Fruit fly (Drosophila melanogaster) whole organism, adult: ENCODE data around the gene CG42724.

Experiments used
- CG11617 ChIP-seq: fragments of 200-800 bp; sonication (Bioruptor generic); optimal IDR thresholded peaks from 2 replicates; lab custom pipeline; 2017; ENCODE audit warnings: mild to moderate bottlenecking, missing biosample characterization, missing genetic modification reagents, missing genetic modification characterization
- CG12768 ChIP-seq: fragments of 200-800 bp; sonication (Bioruptor generic); optimal IDR thresholded peaks from 2 replicates; lab custom pipeline; 2017; ENCODE audit warnings: missing biosample characterization, missing genetic modification characterization, mild to moderate bottlenecking, moderate library complexity, missing genetic modification reagents
- CG14711 ChIP-seq: fragments of 200-800 bp; sonication (Bioruptor generic); optimal IDR thresholded peaks from 2 replicates; lab custom pipeline; 2018; ENCODE audit warnings: missing biosample characterization, mild to moderate bottlenecking, missing genetic modification characterization, moderate library complexity
- CG1620 ChIP-seq: fragments of 200-800 bp; sonication (Bioruptor generic); optimal IDR thresholded peaks from 2 replicates; lab custom pipeline; 2016; ENCODE audit warnings: missing biosample characterization, missing genetic modification characterization
- CG33017 ChIP-seq: fragments of 200-800 bp; sonication (Bioruptor generic); optimal IDR thresholded peaks from 2 replicates; lab custom pipeline; 2018; ENCODE audit warnings: missing biosample characterization, mild to moderate bottlenecking, missing genetic modification characterization, moderate library complexity
- CG5204 ChIP-seq: fragments of 200-800 bp; sonication (Bioruptor generic); optimal IDR thresholded peaks from 2 replicates; lab custom pipeline; 2016; ENCODE audit warnings: missing biosample characterization, missing genetic modification characterization
- CG7045 ChIP-seq: fragments of 200-800 bp; sonication (Bioruptor generic); optimal IDR thresholded peaks from 2 replicates; lab custom pipeline; 2017; ENCODE audit warnings: missing biosample characterization, mild to moderate bottlenecking, missing genetic modification characterization
- CG7101 ChIP-seq: fragments of 200-800 bp; sonication (Bioruptor generic); optimal IDR thresholded peaks from 2 replicates; lab custom pipeline; 2018; ENCODE audit warnings: missing biosample characterization, mild to moderate bottlenecking, missing genetic modification characterization, moderate library complexity
- Clk ChIP-seq: fragments of 200-800 bp; sonication (Bioruptor generic); optimal IDR thresholded peaks from 2 replicates; lab custom pipeline; 2017; ENCODE audit warnings: missing biosample characterization, missing genetic modification characterization
- Crg-1 ChIP-seq: fragments of 200-800 bp; sonication (Bioruptor generic); optimal IDR thresholded peaks from 2 replicates; lab custom pipeline; 2016; ENCODE audit warnings: missing biosample characterization, missing genetic modification characterization
- Hr96 ChIP-seq: fragments of 200-800 bp; sonication (Bioruptor generic); optimal IDR thresholded peaks from 2 replicates; lab custom pipeline; 2016; ENCODE audit warnings: missing biosample characterization, missing genetic modification characterization
- Mnt ChIP-seq: fragments of 200-800 bp; sonication (Bioruptor generic); optimal IDR thresholded peaks from 2 replicates; lab custom pipeline; 2016; ENCODE audit warnings: missing biosample characterization, mild to moderate bottlenecking, missing genetic modification characterization
- bab1 ChIP-seq: fragments of 200-800 bp; sonication (Bioruptor generic); optimal IDR thresholded peaks from 3 replicates; lab custom pipeline; 2019; ENCODE audit warnings: missing biosample characterization, mild to moderate bottlenecking, missing genetic modification characterization, moderate library complexity
- cic ChIP-seq: fragments of 200-800 bp; sonication (Bioruptor generic); optimal IDR thresholded peaks from 2 replicates; lab custom pipeline; 2017; ENCODE audit warnings: missing biosample characterization, mild to moderate bottlenecking, missing genetic modification characterization, moderate library complexity
- cnc ChIP-seq, 2 experiments: fragments of >200 bp; optimal IDR thresholded peaks; 2 replicates each; lab custom pipeline; 2017
- kay ChIP-seq: fragments of 200-800 bp; sonication (Bioruptor generic); peaks from one replicate; lab custom pipeline; 2016; ENCODE audit warnings: missing biosample characterization, missing genetic modification characterization, borderline replicate concordance
- ovo ChIP-seq: fragments of 200-800 bp; sonication (Bioruptor generic); optimal IDR thresholded peaks from 2 replicates; lab custom pipeline; 2016; ENCODE audit warnings: missing biosample characterization, missing genetic modification characterization
- pad ChIP-seq: fragments of 200-800 bp; sonication (Bioruptor generic); optimal IDR thresholded peaks from 3 replicates; lab custom pipeline; 2017; ENCODE audit warnings: missing biosample characterization, missing genetic modification characterization, mild to moderate bottlenecking, moderate library complexity, missing genetic modification reagents
- tj ChIP-seq: fragments of 200-800 bp; sonication (Bioruptor generic); optimal IDR thresholded peaks from 3 replicates; lab custom pipeline; 2017; ENCODE audit warnings: missing biosample characterization, mild to moderate bottlenecking, missing genetic modification characterization, moderate library complexity
- toe ChIP-seq: fragments of 200-800 bp; sonication (Bioruptor generic); optimal IDR thresholded peaks from 2 replicates; lab custom pipeline; 2016; ENCODE audit warnings: missing biosample characterization, missing genetic modification characterization

CG42724 gene

DNA sequence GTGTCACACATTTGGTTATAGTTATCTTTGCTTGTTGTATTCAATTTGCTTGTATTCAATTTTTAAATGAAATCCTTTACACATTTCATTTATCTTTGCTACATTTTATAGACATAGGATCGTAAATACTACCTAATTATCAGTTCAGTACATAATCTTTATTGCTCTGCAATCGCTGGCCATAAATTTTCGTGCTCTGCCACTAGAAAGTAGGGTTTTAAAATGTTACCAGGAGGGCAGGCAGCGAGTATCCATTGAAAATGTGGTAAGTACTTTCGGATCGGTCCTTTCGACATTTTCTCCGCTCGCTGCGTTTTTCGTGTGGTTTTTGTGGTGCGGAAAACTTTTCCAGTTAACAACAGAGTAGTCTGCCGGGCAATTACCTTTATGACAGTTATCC is 31.2 kb upstream of the CG42724 start:
- TF ChIP-seq toe (GFP tag; lab: Kevin White, UChicago): no peak
- no peak for TF ChIP-seq CG11617 (GFP tag; lab: Kevin White, UChicago)
- TF ChIP-seq tj (GFP tag; lab: Kevin White, UChicago): peak; percentile 6

- TF ChIP-seq Crg-1 (GFP tag; lab: Kevin White, UChicago) (no peak), CG7045 (peak; percentile 58), cic (GFP tag; lab: Kevin White, UChicago) (no peak), bab1 (GFP tag; lab: Kevin White, UChicago) (peak; percentile 10), CG12768 (GFP tag; lab: Kevin White, UChicago) (peak; percentile 32), CG1620 (peak; percentile 2), CG5204 (GFP tag; lab: Kevin White, UChicago) (peak; percentile 67), kay (GFP tag; lab: Kevin White, UChicago) (peak; percentile 98), CG33017 (peak; percentile 31), CG7101 (tag; lab: Kevin White, UChicago) (peak; percentile 63), CG11617 (GFP tag; lab: Kevin White, UChicago) (peak; percentile 62), toe (GFP tag; lab: Kevin White, UChicago) (no peak), Clk (GFP tag; lab: Kevin White, UChicago) (no peak), ovo (GFP tag; lab: Kevin White, UChicago) (no peak), Hr96 (GFP tag; lab: Kevin White, UChicago) (peak; percentile 32), CG14711 (peak; percentile 24), cnc (optimal IDR thresholded peaks at IDR 0.05; lab: Kevin White, UChicago) (no peak), pad (peak; percentile 26), Mnt (GFP tag; lab: Kevin White, UChicago) (no peak), tj (GFP tag; lab: Kevin White, UChicago) (peak; percentile 41)
Measured at dm6 chr3R:6397611-6398092, 29.6 kb upstream of the CG42724 start.

dm6 chr3R:6396613-6397012 is 28.5 kb upstream of the CG42724 start:
- TF ChIP-seq CG33017 (no peak), Clk (GFP tag; lab: Kevin White, UChicago) (no peak), CG5204 (GFP tag; lab: Kevin White, UChicago) (no peak)

DNA sequence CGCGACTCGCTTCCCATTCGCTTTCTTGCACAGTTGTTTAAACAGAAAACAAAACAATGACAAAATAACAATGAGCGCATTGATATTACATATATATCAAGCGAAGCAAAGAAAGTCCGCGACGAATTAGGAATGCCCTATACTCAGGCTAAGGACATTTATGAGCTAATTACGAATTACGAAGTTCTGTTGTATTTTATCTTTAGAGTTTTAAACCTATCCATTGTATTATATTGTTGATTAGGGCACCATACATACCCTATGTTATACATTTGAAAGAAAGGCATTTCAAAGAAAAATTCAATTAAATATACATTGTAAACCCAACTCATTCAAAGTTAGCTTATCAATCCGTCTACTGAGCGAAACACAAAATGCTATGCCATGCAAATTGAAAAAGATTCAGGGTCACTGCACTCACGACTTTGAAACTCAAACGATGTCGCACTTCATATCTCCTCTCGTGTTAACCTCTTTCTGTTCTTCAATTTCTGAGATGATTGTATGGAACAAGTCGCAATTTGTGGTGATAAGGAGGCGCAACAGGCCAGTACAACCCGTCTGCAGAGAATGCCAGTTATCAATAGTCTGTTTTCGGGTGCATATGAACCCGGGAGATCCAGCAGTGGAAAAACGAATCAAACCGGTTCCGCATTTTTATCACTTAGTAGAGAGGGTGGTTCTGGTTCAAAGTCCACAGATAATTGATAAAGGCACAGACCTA is 27.6 kb upstream of the CG42724 start:
- TF ChIP-seq kay (GFP tag; lab: Kevin White, UChicago) (peak; percentile 58), CG7045 (no peak), toe (GFP tag; lab: Kevin White, UChicago) (no peak), bab1 (GFP tag; lab: Kevin White, UChicago) (peak; percentile 1), Crg-1 (GFP tag; lab: Kevin White, UChicago) (no peak), tj (GFP tag; lab: Kevin White, UChicago) (peak; percentile 12), pad (no peak)

DNA sequence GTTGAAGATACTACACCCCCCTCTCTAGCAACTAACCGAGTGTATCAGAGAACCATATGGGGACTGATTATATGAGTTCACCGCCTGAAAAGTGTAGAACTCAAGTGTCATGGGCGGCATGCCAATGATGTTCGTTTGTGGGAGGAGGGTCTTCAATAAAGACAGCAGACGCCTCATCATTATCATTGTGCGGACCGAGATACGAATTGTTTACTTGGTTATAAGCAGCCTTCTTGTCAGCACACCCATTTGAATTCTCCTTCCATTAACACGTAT is 26.1 kb upstream of the CG42724 start:
- no peak for TF ChIP-seq toe (GFP tag; lab: Kevin White, UChicago)
- no peak for TF ChIP-seq tj (GFP tag; lab: Kevin White, UChicago)
- no peak for TF ChIP-seq CG1620
- no peak for TF ChIP-seq CG11617 (GFP tag; lab: Kevin White, UChicago)
- no peak for TF ChIP-seq pad
- no peak for TF ChIP-seq cnc (optimal IDR thresholded peaks at IDR 0.05; lab: Kevin White, UChicago)
- TF ChIP-seq cic (GFP tag; lab: Kevin White, UChicago): no peak
- no peak for TF ChIP-seq CG7045
- no peak for TF ChIP-seq CG14711
- no peak for TF ChIP-seq CG33017
- TF ChIP-seq CG7101 (tag; lab: Kevin White, UChicago): no peak
- no peak for TF ChIP-seq Mnt (GFP tag; lab: Kevin White, UChicago)
- no peak for TF ChIP-seq ovo (GFP tag; lab: Kevin White, UChicago)
- no peak for TF ChIP-seq bab1 (GFP tag; lab: Kevin White, UChicago)
- no peak for TF ChIP-seq kay (GFP tag; lab: Kevin White, UChicago)
- TF ChIP-seq Crg-1 (GFP tag; lab: Kevin White, UChicago): no peak
- no peak for TF ChIP-seq Clk (GFP tag; lab: Kevin White, UChicago)
- no peak for TF ChIP-seq CG5204 (GFP tag; lab: Kevin White, UChicago)

dm6 chr3R:6393515-6394246 is 25.6 kb upstream of the CG42724 start:
- TF ChIP-seq cnc (optimal IDR thresholded peaks at IDR 0.05; lab: Kevin White, UChicago) (peak in 1 of 2 experiments; percentile 6), tj (GFP tag; lab: Kevin White, UChicago) (peak; percentile 9), ovo (GFP tag; lab: Kevin White, UChicago) (no peak), CG33017 (no peak), kay (GFP tag; lab: Kevin White, UChicago) (no peak)
